Worm (Caenorhabditis elegans) whole organism, midembryonic: Measurements from ENCODE around the gene T20D4.11.

ENCODE experiments used
- T22C8.4 ChIP-seq: fragments of 200-800 bp; sonication (Bioruptor generic); IDR thresholded peaks from 2 replicates; pipeline ENCODE4 v1.3.6; 2022; ENCODE audit warnings: missing genetic modification characterization, missing compliant biosample characterization
- cog-1 ChIP-seq: sonication (generic microtip); optimal IDR thresholded peaks from 2 replicates; lab custom pipeline; 2016; ENCODE audit warnings: missing genetic modification characterization, missing compliant biosample characterization
- flt-1 ChIP-seq: fragments of 200-800 bp; sonication (Bioruptor generic); IDR thresholded peaks from 2 replicates; pipeline ENCODE4 v1.3.6; 2022; ENCODE audit warnings: missing genetic modification characterization, missing compliant biosample characterization
- klf-2 ChIP-seq: fragments of 200-800 bp; sonication (Bioruptor generic); conservative IDR thresholded peaks from 2 replicates; pipeline ENCODE4 v1.3.6; 2022; ENCODE audit warnings: missing genetic modification reagents, missing genetic modification characterization, missing compliant biosample characterization
- med-1 ChIP-seq: sonication (generic microtip); optimal IDR thresholded peaks from 2 replicates; lab custom pipeline; 2017; ENCODE audit warnings: missing genetic modification characterization, mild to moderate bottlenecking, missing compliant biosample characterization, antibody characterized with exemption, missing genetic modification reagents; ENCODE audit not compliant: insufficient read depth
- ref-1 ChIP-seq: fragments of 200-800 bp; sonication (Bioruptor generic); conservative IDR thresholded peaks from 2 replicates; pipeline ENCODE4 v1.3.6; 2022; ENCODE audit warnings: missing genetic modification reagents, missing genetic modification characterization, missing compliant biosample characterization
- tab-1 ChIP-seq: fragments of 200-800 bp; sonication (Bioruptor generic); IDR thresholded peaks from 2 replicates; pipeline ENCODE4 v1.3.6; 2022; ENCODE audit warnings: missing genetic modification characterization, missing compliant biosample characterization
- ztf-23 ChIP-seq: fragments of 200-800 bp; sonication (Bioruptor generic); IDR thresholded peaks from 2 replicates; pipeline ENCODE4 v1.3.6; 2022; ENCODE audit warnings: missing genetic modification reagents, missing genetic modification characterization, missing compliant biosample characterization
- ztf-29 ChIP-seq: fragments of 200-800 bp; sonication (Bioruptor generic); IDR thresholded peaks from 2 replicates; pipeline ENCODE4 v1.3.6; 2022; ENCODE audit warnings: missing genetic modification reagents, missing genetic modification characterization, missing compliant biosample characterization

Gene T20D4.11

DNA sequence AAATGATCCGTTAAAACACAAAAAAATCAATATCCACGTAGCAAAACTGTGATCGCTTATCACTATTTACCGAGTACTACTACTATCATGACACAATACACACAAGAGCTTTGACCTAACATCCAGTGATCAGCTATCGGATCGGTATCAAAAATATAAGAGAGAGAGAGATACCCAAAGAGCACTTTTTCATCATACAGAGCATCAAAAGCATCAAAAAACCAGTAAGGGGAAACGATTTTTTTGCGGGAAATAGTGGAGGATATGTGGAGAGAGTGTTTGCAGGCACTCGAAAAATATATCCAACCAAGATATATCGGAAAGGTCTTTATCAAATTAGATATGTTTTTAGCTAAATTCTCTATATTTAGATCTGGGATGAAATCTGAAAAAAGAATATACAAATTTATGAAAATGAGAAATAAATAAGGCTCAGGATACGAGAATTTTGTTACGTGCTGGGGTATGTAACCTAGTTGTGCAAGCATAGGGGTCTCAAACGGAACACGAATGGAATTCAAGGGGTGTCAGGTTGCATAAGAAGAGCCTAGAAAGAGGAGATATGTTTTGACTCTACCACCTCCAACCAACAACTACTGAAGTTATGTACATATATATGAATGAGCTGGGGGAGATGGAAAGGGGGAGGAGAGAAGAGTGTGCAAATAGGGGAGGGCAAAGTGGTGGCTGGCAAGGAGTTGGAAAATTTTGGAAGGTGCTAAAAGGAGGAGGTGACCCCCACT is 46.8 kb downstream of the T20D4.11 start:
- TF ChIP-seq ztf-23 (GFP tag; lab: Robert Waterston, UW) (no peak), ztf-29 (GFP tag; lab: Robert Waterston, UW) (no peak), ref-1 (no peak), klf-2 (GFP tag; lab: Robert Waterston, UW) (no peak), med-1 (GFP tag; lab: Kevin White, UChicago) (no peak), flt-1 (no peak), tab-1 (no peak), T22C8.4 (GFP tag; lab: Robert Waterston, UW) (no peak), cog-1 (tag; lab: Kevin White, UChicago) (no peak)
